Fruit fly (Drosophila melanogaster) whole organism, prepupa: ENCODE measurements around the gene Cyp9f3.

Experiments
- Blimp-1 ChIP-seq: fragments of 200-800 bp; sonication (Bioruptor generic); optimal IDR thresholded peaks from 3 replicates; lab custom pipeline; 2017; ENCODE audit warnings: missing biosample characterization, missing genetic modification characterization, mild to moderate bottlenecking, moderate library complexity, missing genetic modification reagents
- CG10631 ChIP-seq: fragments of 200-800 bp; sonication (Bioruptor generic); optimal IDR thresholded peaks from 2 replicates; lab custom pipeline; 2016; ENCODE audit warnings: missing biosample characterization, missing genetic modification characterization
- CG11294 ChIP-seq: fragments of 200-800 bp; sonication (Bioruptor generic); IDR thresholded peaks from 2 replicates; pipeline ENCODE4 v1.3.6; 2022; ENCODE audit warnings: missing biosample characterization, missing genetic modification characterization
- CG11762 ChIP-seq: fragments of 200-800 bp; sonication (Bioruptor generic); optimal IDR thresholded peaks from 3 replicates; lab custom pipeline; 2016; ENCODE audit warnings: missing biosample characterization, missing genetic modification characterization; ENCODE audit not compliant: insufficient read depth
- CG11902 ChIP-seq: fragments of 200-800 bp; sonication (Bioruptor generic); optimal IDR thresholded peaks from 3 replicates; lab custom pipeline; 2016; ENCODE audit warnings: missing biosample characterization, missing genetic modification characterization
- CG15336 ChIP-seq: fragments of 200-800 bp; sonication (Bioruptor generic); IDR thresholded peaks from 2 replicates; pipeline ENCODE4 v1.3.6; 2022; ENCODE audit warnings: missing biosample characterization, missing genetic modification characterization
- CG16779 ChIP-seq: fragments of 200-800 bp; sonication (Bioruptor generic); optimal IDR thresholded peaks from 3 replicates; lab custom pipeline; 2017; ENCODE audit warnings: missing biosample characterization, mild to moderate bottlenecking, missing genetic modification characterization
- CG3032 ChIP-seq: fragments of 200-800 bp; optimal IDR thresholded peaks from 2 replicates; lab custom pipeline; 2019; ENCODE audit warnings: missing biosample characterization, mild to moderate bottlenecking, missing genetic modification characterization, moderate library complexity
- CG31627 ChIP-seq: fragments of 200-800 bp; sonication (Bioruptor generic); optimal IDR thresholded peaks from 3 replicates; lab custom pipeline; 2016; ENCODE audit warnings: missing biosample characterization, missing genetic modification characterization
- CG32006 ChIP-seq: fragments of 200-800 bp; sonication (Bioruptor generic); optimal IDR thresholded peaks from 3 replicates; lab custom pipeline; 2017; ENCODE audit warnings: missing biosample characterization, mild to moderate bottlenecking, missing genetic modification characterization
- CG4318 ChIP-seq: fragments of 200-800 bp; sonication (Bioruptor generic); optimal IDR thresholded peaks from 3 replicates; lab custom pipeline; 2017; ENCODE audit warnings: missing biosample characterization, mild to moderate bottlenecking, missing genetic modification characterization
- CG6163 ChIP-seq: fragments of 200-800 bp; sonication (Bioruptor generic); IDR thresholded peaks from 3 replicates; pipeline ENCODE4 v1.3.6; 2022; ENCODE audit warnings: missing biosample characterization, missing genetic modification characterization
- CG6276 ChIP-seq: fragments of 200-800 bp; sonication (Bioruptor generic); optimal IDR thresholded peaks from 2 replicates; lab custom pipeline; 2017; ENCODE audit warnings: missing biosample characterization, mild to moderate bottlenecking, missing genetic modification characterization
- CG6792 ChIP-seq: fragments of 200-800 bp; sonication (Bioruptor generic); optimal IDR thresholded peaks from 3 replicates; lab custom pipeline; 2016; ENCODE audit warnings: missing biosample characterization, missing genetic modification characterization
- CG6808 ChIP-seq: fragments of 200-800 bp; sonication (Bioruptor generic); optimal IDR thresholded peaks from 3 replicates; lab custom pipeline; 2017; ENCODE audit warnings: missing biosample characterization, missing genetic modification characterization, mild to moderate bottlenecking, moderate library complexity, missing genetic modification reagents
- CG6854 ChIP-seq: fragments of 200-800 bp; sonication (Bioruptor generic); optimal IDR thresholded peaks from 2 replicates; lab custom pipeline; 2017; ENCODE audit warnings: missing biosample characterization, mild to moderate bottlenecking, missing genetic modification characterization
- CG8119 ChIP-seq: fragments of 200-800 bp; sonication (Bioruptor generic); IDR thresholded peaks from 3 replicates; pipeline ENCODE4 v1.3.6; 2022; ENCODE audit warnings: missing biosample characterization, missing genetic modification characterization
- CG8632 ChIP-seq: fragments of 200-800 bp; sonication (Bioruptor generic); optimal IDR thresholded peaks from 3 replicates; lab custom pipeline; 2016; ENCODE audit warnings: missing biosample characterization, missing genetic modification characterization
- CG9139 ChIP-seq: fragments of 200-800 bp; sonication (Bioruptor generic); optimal IDR thresholded peaks from 3 replicates; lab custom pipeline; 2017; ENCODE audit warnings: missing biosample characterization, mild to moderate bottlenecking, missing genetic modification characterization
- Eip78C ChIP-seq: fragments of 200-800 bp; sonication (Bioruptor generic); peaks from one replicate; lab custom pipeline; 2016; ENCODE audit warnings: missing biosample characterization, missing genetic modification characterization
- Ets21C ChIP-seq: fragments of 200-800 bp; sonication (Bioruptor generic); optimal IDR thresholded peaks from 3 replicates; lab custom pipeline; 2016; ENCODE audit warnings: missing biosample characterization, missing genetic modification characterization
- Ets96B ChIP-seq: fragments of 200-800 bp; optimal IDR thresholded peaks from 2 replicates; lab custom pipeline; 2019; ENCODE audit warnings: missing biosample characterization, mild to moderate bottlenecking, missing genetic modification characterization, moderate library complexity
- Gug ChIP-seq: fragments of 200-800 bp; sonication (Bioruptor generic); IDR thresholded peaks from 2 replicates; pipeline ENCODE4 v1.3.6; 2022; ENCODE audit warnings: missing biosample characterization, missing genetic modification characterization
- Hr38 ChIP-seq: sonication (Bioruptor generic); optimal IDR thresholded peaks from 2 replicates; lab custom pipeline; 2016; ENCODE audit warnings: missing biosample characterization, missing genetic modification characterization
- Hr39 ChIP-seq: fragments of 200-800 bp; sonication (Bioruptor generic); optimal IDR thresholded peaks from 2 replicates; lab custom pipeline; 2016; ENCODE audit warnings: missing biosample characterization, missing genetic modification characterization
- Hr4 ChIP-seq: fragments of 200-800 bp; sonication (Bioruptor generic); optimal IDR thresholded peaks from 3 replicates; lab custom pipeline; 2016; ENCODE audit warnings: missing biosample characterization, missing genetic modification characterization
- Lpt ChIP-seq: fragments of 200-800 bp; sonication (Bioruptor generic); optimal IDR thresholded peaks from 3 replicates; lab custom pipeline; 2016; ENCODE audit warnings: missing biosample characterization, missing genetic modification characterization
- OdsH ChIP-seq: fragments of 200-800 bp; sonication (Bioruptor generic); optimal IDR thresholded peaks from 3 replicates; lab custom pipeline; 2016; ENCODE audit warnings: missing biosample characterization, missing genetic modification characterization
- Sox14 ChIP-seq: fragments of 200-800 bp; sonication (Bioruptor generic); optimal IDR thresholded peaks from 3 replicates; lab custom pipeline; 2016; ENCODE audit warnings: missing biosample characterization, missing genetic modification characterization
- acj6 ChIP-seq: fragments of 200-800 bp; sonication (Bioruptor generic); optimal IDR thresholded peaks from 3 replicates; lab custom pipeline; 2016; ENCODE audit warnings: missing biosample characterization, missing genetic modification characterization
- cyc ChIP-seq: fragments of 200-800 bp; sonication (Bioruptor generic); optimal IDR thresholded peaks from 3 replicates; lab custom pipeline; 2016; ENCODE audit warnings: missing biosample characterization, missing genetic modification characterization
- dac ChIP-seq: fragments of 200-800 bp; sonication (Bioruptor generic); optimal IDR thresholded peaks from 2 replicates; lab custom pipeline; 2017; ENCODE audit warnings: missing biosample characterization, mild to moderate bottlenecking, missing genetic modification characterization
- dsx ChIP-seq: fragments of 200-800 bp; optimal IDR thresholded peaks from 3 replicates; lab custom pipeline; 2019; ENCODE audit warnings: missing biosample characterization, mild to moderate bottlenecking, missing genetic modification characterization, moderate library complexity; ENCODE audit not compliant: poor library complexity, severe bottlenecking
- fd85E ChIP-seq: fragments of 200-800 bp; sonication (Bioruptor generic); optimal IDR thresholded peaks from 3 replicates; lab custom pipeline; 2016; ENCODE audit warnings: missing biosample characterization, missing genetic modification characterization
- fkh ChIP-seq: fragments of 200-800 bp; sonication (Bioruptor generic); optimal IDR thresholded peaks from 3 replicates; lab custom pipeline; 2017; ENCODE audit warnings: missing biosample characterization, mild to moderate bottlenecking, missing genetic modification characterization, moderate library complexity
- net ChIP-seq: fragments of 200-800 bp; sonication (Bioruptor generic); optimal IDR thresholded peaks from 3 replicates; lab custom pipeline; 2016; ENCODE audit warnings: missing biosample characterization, missing genetic modification characterization
- pdm3 ChIP-seq: fragments of 200-800 bp; sonication (Bioruptor generic); optimal IDR thresholded peaks from 3 replicates; lab custom pipeline; 2016; ENCODE audit warnings: missing biosample characterization, missing genetic modification characterization
- salr ChIP-seq, 2 experiments: fragments of 200-800 bp; sonication (Bioruptor generic); optimal IDR thresholded peaks; 3 replicates each; lab custom pipeline; 2016 to 2018; ENCODE audit warnings: missing biosample characterization in 2 of 2, missing genetic modification characterization in 2 of 2, mild to moderate bottlenecking in 1 of 2
- ss ChIP-seq, 2 experiments: fragments of 200-800 bp; sonication (Bioruptor generic); optimal IDR thresholded peaks; 2 replicates in 1 of 2; 3 replicates in 1 of 2; lab custom pipeline; 2017 to 2018; ENCODE audit warnings: mild to moderate bottlenecking in 2 of 2, missing biosample characterization in 2 of 2, missing genetic modification characterization in 2 of 2, moderate library complexity in 1 of 2
- svp ChIP-seq: fragments of 200-800 bp; sonication (Bioruptor generic); peaks from one replicate; lab custom pipeline; 2016; ENCODE audit warnings: missing biosample characterization, missing genetic modification characterization

Gene Cyp9f3

dm6 chr3R:12372800-12373199 lies 25.9 kb downstream of the Cyp9f3 start, which contains the start of gene GstD3:
TSS of gene GstD3 (plus strand) at chr3R:12373068.
- TF ChIP-seq svp = peak; percentile 60
- TF ChIP-seq Eip78C (GFP tag; lab: Kevin White, UChicago) = peak; percentile 4
- TF ChIP-seq CG11902 = no peak

DNA sequence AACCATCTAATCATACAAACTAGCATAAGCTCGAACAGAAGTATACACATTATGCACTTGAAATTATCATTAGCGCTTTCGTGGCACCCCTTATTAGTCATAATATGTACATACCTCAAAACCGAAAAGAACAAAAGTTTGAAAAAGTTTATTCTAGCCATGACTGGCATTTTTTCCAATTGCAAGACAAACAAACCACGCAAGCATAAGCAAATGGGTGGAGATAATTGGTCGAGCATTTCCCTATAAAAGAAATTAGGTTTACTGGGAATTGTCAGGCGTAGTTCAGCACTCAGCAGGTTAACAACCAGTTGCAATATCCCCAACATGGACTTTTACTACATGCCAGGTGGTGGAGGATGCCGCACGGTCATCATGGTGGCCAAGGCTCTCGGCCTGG lies 27.1 kb downstream of the Cyp9f3 start, which contains the start of gene GstD2:
TSS of gene GstD2 (plus strand) at position 301 of the 400 bp plus-strand sequence.
- TF ChIP-seq Eip78C (GFP tag; lab: Kevin White, UChicago) = peak; percentile 7
- TF ChIP-seq CG11762 (GFP tag; lab: Kevin White, UChicago) = no peak

- TF ChIP-seq CG32006 (GFP tag; lab: Kevin White, UChicago) (no peak), CG6163 (GFP tag; lab: Robert Waterston, UW) (0 out of 3 replicates have a peak, but pooled peaks have one; percentile 44), salr (GFP tag; optimal IDR thresholded peaks at IDR 0.05; lab: Kevin White, UChicago) (no peak), svp (peak; percentile 58), Ets21C (no peak), ss (GFP tag; optimal IDR thresholded peaks at IDR 0.05; lab: Kevin White, UChicago) (peak; percentile 11 to 27), Eip78C (GFP tag; lab: Kevin White, UChicago) (peak; percentile 67), CG8119 (0 out of 3 replicates have a peak, but pooled peaks have one; percentile 34), dsx (GFP tag; lab: Kevin White, UChicago) (peak; percentile 22)
- TF ChIP-seq, all 60 proteins: peak for 6
Measured at dm6 chr3R:12370643-12370995, 28.1 kb downstream of the Cyp9f3 start.

DNA sequence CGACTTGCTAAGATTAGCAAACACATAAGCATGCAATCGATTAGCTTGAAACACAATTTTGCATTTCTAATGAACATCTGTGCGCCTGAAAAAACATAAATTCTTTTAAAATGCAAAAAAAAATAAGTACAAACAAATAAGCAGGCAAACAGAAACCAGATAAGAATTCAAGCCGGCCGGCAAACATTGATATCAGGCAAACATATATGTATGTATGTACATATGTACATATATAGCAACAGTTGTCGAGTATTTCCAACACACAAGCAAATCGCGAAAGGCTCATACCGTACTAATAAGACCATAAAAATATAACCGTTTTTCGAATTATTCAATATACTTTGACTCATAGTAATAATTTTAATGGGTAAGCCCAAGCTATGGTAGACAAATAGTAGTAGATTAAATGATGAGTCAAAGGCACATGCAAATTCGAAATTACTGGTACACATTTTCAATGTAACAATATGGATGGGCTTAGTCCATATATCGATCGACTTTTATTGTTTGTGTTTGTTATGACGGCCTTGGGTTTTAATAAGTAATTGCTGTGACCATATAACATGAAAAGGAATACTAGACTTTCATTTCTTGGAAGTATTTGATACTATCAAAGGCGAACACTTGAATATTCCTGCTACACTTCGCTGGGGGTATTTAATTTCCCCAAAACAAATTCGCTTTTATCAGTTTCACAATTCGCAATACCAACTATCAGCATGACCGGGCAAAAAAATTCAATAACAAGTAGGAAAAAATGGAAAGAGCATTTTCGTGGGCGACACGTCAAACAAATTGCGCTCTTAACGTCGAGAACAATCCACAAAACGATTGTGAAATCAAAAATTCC lies 28.7 kb downstream of the Cyp9f3 start:
- TF ChIP-seq CG16779 = no peak
- TF ChIP-seq fkh = peak; percentile 59
- TF ChIP-seq CG10631 (GFP tag; lab: Kevin White, UChicago) = peak; percentile 28
- peak; percentile 57 for TF ChIP-seq svp
- peak; percentile 10 for TF ChIP-seq CG6854 (GFP tag; lab: Kevin White, UChicago)
- TF ChIP-seq fd85E (GFP tag; lab: Kevin White, UChicago) = no peak
- no peak for TF ChIP-seq CG15336 (GFP tag; lab: Robert Waterston, UW)

DNA sequence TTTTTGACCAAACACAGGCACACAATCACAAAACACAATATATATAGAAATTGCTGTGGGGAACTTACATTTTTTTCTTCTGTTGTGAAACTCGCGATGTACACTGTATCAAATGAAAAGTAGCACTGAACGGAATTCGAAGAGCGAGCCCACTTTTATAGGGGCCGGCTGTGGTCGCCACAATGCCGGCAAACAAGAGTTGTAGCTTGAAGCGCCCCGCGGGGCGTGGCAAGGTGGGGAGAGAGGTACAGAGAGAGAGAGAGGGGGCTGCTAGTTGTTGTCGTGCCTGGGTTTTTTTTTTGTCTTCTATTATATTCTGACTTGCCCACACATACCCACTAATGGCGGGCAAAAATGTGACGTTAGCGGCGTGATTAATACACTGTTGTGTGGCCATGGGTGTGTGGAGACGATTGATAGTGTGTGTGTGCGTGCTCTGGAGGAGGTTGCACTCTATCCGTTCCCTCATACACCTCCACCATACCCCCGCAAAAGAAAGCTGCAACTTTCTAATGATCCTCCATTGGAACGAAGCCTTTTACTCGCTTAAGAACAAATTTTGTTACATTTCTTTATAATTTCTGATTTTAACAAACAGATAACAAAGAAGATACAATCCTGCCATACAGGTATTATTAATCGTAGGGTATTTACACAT lies 29.5 kb downstream of the Cyp9f3 start, which contains the start of gene GstD1:
TSS of gene GstD1 (minus strand) at position 134 of the 658 bp plus-strand sequence.
- TF ChIP-seq net (GFP tag; lab: Kevin White, UChicago) = peak; percentile 63
- TF ChIP-seq CG6808 (GFP tag; lab: Kevin White, UChicago) = peak; percentile 51
- TF ChIP-seq cyc (GFP tag; lab: Kevin White, UChicago) = peak; percentile 60
- peak; percentile 61 for TF ChIP-seq Hr39
- TF ChIP-seq Hr38 (GFP tag; lab: Kevin White, UChicago) = no peak
- TF ChIP-seq Blimp-1 (GFP tag; lab: Kevin White, UChicago) = no peak
- TF ChIP-seq CG31627 (GFP tag; lab: Kevin White, UChicago) = peak; percentile 47
- TF ChIP-seq CG8632 = no peak
- peak; percentile 36 for TF ChIP-seq CG9139 (GFP tag; lab: Kevin White, UChicago)
- TF ChIP-seq CG3032 (tag; lab: Kevin White, UChicago) = peak; percentile 45
- 0 out of 2 replicates have a peak, but pooled peaks have one; percentile 52 for TF ChIP-seq Gug (GFP tag; lab: Robert Waterston, UW)
- peak; percentile 72 for TF ChIP-seq CG8119
- TF ChIP-seq dac (GFP tag; lab: Kevin White, UChicago) = peak; percentile 47
- peak; percentile 76 for TF ChIP-seq CG15336 (GFP tag; lab: Robert Waterston, UW)
- TF ChIP-seq acj6 (GFP tag; lab: Kevin White, UChicago) = peak; percentile 43
- peak; percentile 83 for TF ChIP-seq Lpt (GFP tag; lab: Kevin White, UChicago)
- TF ChIP-seq salr (GFP tag; optimal IDR thresholded peaks at IDR 0.05; lab: Kevin White, UChicago) = peak in 1 of 2 experiments; percentile 81
- TF ChIP-seq pdm3 (GFP tag; lab: Kevin White, UChicago) = peak; percentile 43
- TF ChIP-seq CG4318 (GFP tag; lab: Kevin White, UChicago) = peak; percentile 76
- peak; percentile 51 for TF ChIP-seq Ets96B (tag; lab: Kevin White, UChicago)
- TF ChIP-seq CG32006 (GFP tag; lab: Kevin White, UChicago) = peak; percentile 89
- peak; percentile 3 to 53 for TF ChIP-seq ss (GFP tag; optimal IDR thresholded peaks at IDR 0.05; lab: Kevin White, UChicago)
- peak; percentile 77 for TF ChIP-seq CG6276 (GFP tag; lab: Kevin White, UChicago)
- TF ChIP-seq CG6792 (GFP tag; lab: Kevin White, UChicago) = peak; percentile 21
- TF ChIP-seq Eip78C (GFP tag; lab: Kevin White, UChicago) = peak; percentile 89
- TF ChIP-seq CG11294 (GFP tag; lab: Robert Waterston, UW) = peak; percentile 59
- TF ChIP-seq Hr4 (GFP tag; lab: Kevin White, UChicago) = peak; percentile 83
- TF ChIP-seq Sox14 = peak; percentile 67
- peak; percentile 59 for TF ChIP-seq OdsH
